Worm (Caenorhabditis elegans) whole organism, L4 larva: Measurements from ENCODE around the gene fog-2.

Experiments
- lir-3 ChIP-seq: sonication (generic microtip); optimal IDR thresholded peaks from 2 replicates; lab custom pipeline; 2016; ENCODE audit warnings: mild to moderate bottlenecking, missing genetic modification characterization, missing compliant biosample characterization
- lsy-2 ChIP-seq, 2 experiments: fragments of 150-350 bp in 1 of 2; sonication (generic microtip) in 1 of 2; optimal IDR thresholded peaks; 2 replicates each; lab custom pipeline; 2014 to 2017; ENCODE audit warnings: missing biosample characterization in 2 of 2, missing genetic modification characterization in 2 of 2
- nhr-237 ChIP-seq: sonication (generic microtip); optimal IDR thresholded peaks from 2 replicates; lab custom pipeline; 2017; ENCODE audit warnings: missing biosample characterization, missing genetic modification characterization
- pha-4 ChIP-seq, 2 experiments: fragments of 150-350 bp in 1 of 2; fragments of 200-800 bp in 1 of 2; sonication (Bioruptor generic) in 1 of 2; IDR thresholded peaks in 1 of 2; optimal IDR thresholded peaks in 1 of 2; 2 replicates each; pipeline versions ENCODE4 v1.3.6 to Lab custom; 2014 to 2022; ENCODE audit warnings: missing genetic modification characterization in 2 of 2, missing genetic modification reagents in 2 of 2, missing biosample characterization in 1 of 2, missing compliant biosample characterization in 1 of 2

ce11 chrV:20165808-20166207, 33.2 kb upstream of the fog-2 start:
- no peak for TF ChIP-seq nhr-237 (tag; lab: Kevin White, UChicago)
- TF ChIP-seq pha-4 (GFP tag; IDR thresholded peaks at IDR 0.05; lab: Robert Waterston, UW) = no peak
- TF ChIP-seq pha-4 (tag; optimal IDR thresholded peaks at IDR 0.05; lab: Kevin White, UChicago) = no peak
- no peak for TF ChIP-seq lsy-2 (tag; optimal IDR thresholded peaks at IDR 0.05; lab: Kevin White, UChicago)
- no peak for TF ChIP-seq lir-3 (tag; lab: Kevin White, UChicago)
